Worm (Caenorhabditis elegans): ENCODE results near the gene Y51H4A.13.
"Not testable (repeated sequence)": the region's sequence is repeated elsewhere in the genome, so short reads cannot be mapped to it uniquely, and the experiment has no call there.

DNA sequence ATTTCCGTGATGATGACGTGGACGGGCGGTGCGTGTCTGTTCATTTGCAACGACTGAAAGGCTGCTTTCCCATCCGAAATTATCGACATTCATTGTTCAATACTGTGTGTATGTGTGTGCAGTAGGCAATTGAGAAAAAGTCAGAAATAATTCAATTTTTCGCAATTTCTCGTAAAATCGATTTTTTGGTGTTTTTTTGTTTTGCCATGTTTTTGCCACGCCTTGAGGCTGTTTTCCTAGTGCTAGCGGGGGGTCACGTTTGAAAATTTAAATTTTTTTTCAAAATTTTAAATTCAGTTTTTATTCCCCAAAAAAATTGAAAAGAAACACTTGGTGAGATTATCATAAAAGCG is at the start of gene Y51H4A.13:
- TF ChIP-seq klf-2 (GFP tag; conservative IDR thresholded peaks at IDR 0.05); tab-1 (GFP tag; IDR thresholded peaks at IDR 0.05); flt-1 (GFP tag; IDR thresholded peaks at IDR 0.05); ztf-23 (GFP tag; IDR thresholded peaks at IDR 0.05); T22C8.4 (GFP tag; IDR thresholded peaks at IDR 0.05); med-1 (GFP tag; optimal IDR thresholded peaks at IDR 0.05; ENCODE audit: insufficient read depth); ztf-29 (GFP tag; IDR thresholded peaks at IDR 0.05); cog-1 (tag; optimal IDR thresholded peaks at IDR 0.05): not testable (repeated sequence)

All from whole organism, midembryonic.